Fruit fly (Drosophila melanogaster): ENCODE measurements around the gene CG11584.

DNA sequence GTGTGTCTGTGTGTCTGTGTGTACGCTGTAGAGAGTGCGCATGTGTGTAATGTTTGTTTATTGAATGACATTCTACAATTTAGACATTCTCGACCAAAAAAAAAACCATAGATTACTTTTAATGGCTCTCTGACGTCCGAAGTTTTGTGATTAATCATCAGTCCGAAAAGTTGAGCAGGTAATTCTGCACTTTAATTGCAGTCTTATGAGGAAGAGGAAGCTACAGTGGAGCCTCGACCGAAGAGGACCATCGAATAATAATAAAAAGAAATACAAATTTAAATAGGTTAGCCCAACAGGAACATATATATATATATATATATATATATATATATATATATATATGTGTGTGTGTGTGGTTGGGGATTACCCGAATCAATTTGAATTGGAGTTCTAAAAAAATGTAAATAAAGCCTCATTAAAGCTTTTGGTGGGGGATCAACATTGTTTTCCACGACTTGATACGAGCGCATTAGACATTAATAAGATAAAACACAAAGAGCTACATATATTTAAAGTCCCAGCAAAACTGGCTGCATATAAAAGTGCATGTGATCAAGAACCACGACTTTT, 28.5 kb downstream of the CG11584 start:
- TF ChIP-seq CG8478 (optimal IDR thresholded peaks at IDR 0.05) (no peak), CTCF (optimal IDR thresholded peaks at IDR 0.05) (no peak)
